Fruit fly (Drosophila melanogaster) whole organism, embryonic: Measurements from ENCODE around the gene Sym.
A peak's percentile ranks its signal among the peaks of the same experiment; 100 is the strongest.

Source experiments
- ATbp ChIP-seq: fragments of 200-800 bp; sonication (Bioruptor generic); optimal IDR thresholded peaks from 2 replicates; lab custom pipeline; 2017; ENCODE audit warnings: missing biosample characterization, mild to moderate bottlenecking, missing genetic modification characterization, missing genetic modification reagents
- Ada2b ChIP-seq: fragments of 200-800 bp; sonication (Bioruptor generic); IDR thresholded peaks from 2 replicates; pipeline ENCODE4 v1.3.6; 2022; ENCODE audit warnings: missing biosample characterization, missing genetic modification characterization
- Awh ChIP-seq: fragments of 200-800 bp; sonication (Bioruptor generic); IDR thresholded peaks from 2 replicates; pipeline ENCODE4, ENCODE4 v1.3.6; 2022; ENCODE audit warnings: missing biosample characterization, missing genetic modification characterization
- B-H2 ChIP-seq: fragments of 200-800 bp; sonication (Bioruptor generic); optimal IDR thresholded peaks from 2 replicates; lab custom pipeline; 2018; ENCODE audit warnings: missing biosample characterization, mild to moderate bottlenecking, missing genetic modification characterization
- CG10209 ChIP-seq: fragments of 200-800 bp; sonication (Bioruptor generic); optimal IDR thresholded peaks from 3 replicates; lab custom pipeline; 2017; ENCODE audit warnings: missing biosample characterization, mild to moderate bottlenecking, missing genetic modification characterization, missing genetic modification reagents
- CG10366 ChIP-seq: fragments of 200-800 bp; sonication (Bioruptor generic); IDR thresholded peaks from 2 replicates; pipeline ENCODE4 v1.3.6; 2022; ENCODE audit warnings: missing biosample characterization, missing genetic modification characterization
- CG15073 ChIP-seq: fragments of 200-800 bp; sonication (Bioruptor generic); optimal IDR thresholded peaks from 2 replicates; lab custom pipeline; 2016; ENCODE audit warnings: missing biosample characterization, missing genetic modification characterization
- CG15269 ChIP-seq: fragments of 200-800 bp; sonication (Bioruptor generic); optimal IDR thresholded peaks from 2 replicates; lab custom pipeline; 2018; ENCODE audit warnings: missing biosample characterization, mild to moderate bottlenecking, missing genetic modification characterization, moderate library complexity
- CG15696 ChIP-seq: fragments of 200-800 bp; sonication (Bioruptor generic); optimal IDR thresholded peaks from 2 replicates; lab custom pipeline; 2019; ENCODE audit warnings: missing biosample characterization, mild to moderate bottlenecking, missing genetic modification characterization, moderate library complexity
- CG17912 ChIP-seq: fragments of 200-800 bp; sonication (Bioruptor generic); optimal IDR thresholded peaks from 2 replicates; lab custom pipeline; 2018; ENCODE audit warnings: missing biosample characterization, mild to moderate bottlenecking, missing genetic modification characterization
- CG2678 ChIP-seq: fragments of 200-800 bp; sonication (Bioruptor generic); optimal IDR thresholded peaks from 3 replicates; lab custom pipeline; 2019; ENCODE audit warnings: missing biosample characterization, mild to moderate bottlenecking, missing genetic modification characterization, moderate library complexity
- CG32772 ChIP-seq: fragments of 200-800 bp; sonication (Bioruptor generic); IDR thresholded peaks from 2 replicates; pipeline ENCODE4 v1.3.6; 2022; ENCODE audit warnings: missing biosample characterization, missing genetic modification characterization
- CG5245 ChIP-seq: fragments of 200-800 bp; sonication (Bioruptor generic); optimal IDR thresholded peaks from 3 replicates; lab custom pipeline; 2016; ENCODE audit warnings: missing biosample characterization, missing genetic modification characterization
- CG6654 ChIP-seq: fragments of 200-800 bp; sonication (Bioruptor generic); optimal IDR thresholded peaks from 2 replicates; lab custom pipeline; 2017; ENCODE audit warnings: missing biosample characterization, mild to moderate bottlenecking, missing genetic modification characterization
- CG8388 ChIP-seq: fragments of 200-800 bp; sonication (Bioruptor generic); optimal IDR thresholded peaks from 2 replicates; lab custom pipeline; 2019; ENCODE audit warnings: missing biosample characterization, mild to moderate bottlenecking, missing genetic modification characterization, moderate library complexity
- CTCF ChIP-seq: fragments of 200-800 bp; sonication (Bioruptor generic); optimal IDR thresholded peaks from 2 replicates; lab custom pipeline; 2017; ENCODE audit warnings: missing biosample characterization, mild to moderate bottlenecking, missing genetic modification characterization, moderate library complexity
- Dad ChIP-seq: fragments of 200-800 bp; sonication (Bioruptor generic); optimal IDR thresholded peaks from 3 replicates; lab custom pipeline; 2016; ENCODE audit warnings: missing biosample characterization, missing genetic modification characterization
- Dfd ChIP-seq, 2 experiments: fragments of >200 bp; optimal IDR thresholded peaks; 2 replicates each; lab custom pipeline; 2017; ENCODE audit warnings: missing biosample characterization in 2 of 2, missing genetic modification characterization in 2 of 2
- Dll ChIP-seq: fragments of 200-800 bp; sonication (Bioruptor generic); IDR thresholded peaks from 4 replicates; pipeline ENCODE4 v1.3.6; 2022; ENCODE audit warnings: missing biosample characterization, missing genetic modification characterization; ENCODE audit not compliant: partially characterized antibody
- Elba2 ChIP-seq: fragments of 200-800 bp; sonication (Bioruptor generic); optimal IDR thresholded peaks from 3 replicates; lab custom pipeline; 2016; ENCODE audit warnings: missing biosample characterization, missing genetic modification characterization
- Gsc ChIP-seq: fragments of 200-800 bp; sonication (Bioruptor generic); IDR thresholded peaks from 2 replicates; pipeline ENCODE4 v1.3.6; 2022; ENCODE audit warnings: missing biosample characterization, missing genetic modification characterization
- Gug ChIP-seq: fragments of 200-800 bp; sonication (Bioruptor generic); IDR thresholded peaks from 4 replicates; pipeline ENCODE4 v1.3.6; 2022; ENCODE audit warnings: missing biosample characterization, missing genetic modification characterization
- Hey ChIP-seq: fragments of 200-800 bp; sonication (Bioruptor generic); optimal IDR thresholded peaks from 3 replicates; lab custom pipeline; 2018; ENCODE audit warnings: missing biosample characterization, mild to moderate bottlenecking, missing genetic modification characterization
- HmgZ ChIP-seq: fragments of 200-800 bp; sonication (Bioruptor generic); optimal IDR thresholded peaks from 2 replicates; lab custom pipeline; 2018; ENCODE audit warnings: missing biosample characterization, mild to moderate bottlenecking, missing genetic modification characterization
- Meics ChIP-seq: fragments of 200-800 bp; sonication (Bioruptor generic); optimal IDR thresholded peaks from 2 replicates; lab custom pipeline; 2017; ENCODE audit warnings: missing biosample characterization, mild to moderate bottlenecking, missing genetic modification characterization
- Mrtf ChIP-seq: fragments of 200-800 bp; sonication (Bioruptor generic); IDR thresholded peaks from 3 replicates; pipeline ENCODE4 v1.3.6; 2022; ENCODE audit warnings: missing biosample characterization, missing genetic modification characterization
- Optix ChIP-seq: fragments of 200-800 bp; sonication (Bioruptor generic); IDR thresholded peaks from 3 replicates; pipeline ENCODE4 v1.3.6; 2022; ENCODE audit warnings: missing biosample characterization, missing genetic modification characterization
- Pdp1 ChIP-seq, 2 experiments: fragments of 200-800 bp; sonication (Bioruptor generic); optimal IDR thresholded peaks; 3 replicates each; lab custom pipeline; 2016; ENCODE audit warnings: missing biosample characterization in 2 of 2, missing genetic modification characterization in 2 of 2, mild to moderate bottlenecking in 1 of 2, moderate library complexity in 1 of 2
- Ptx1 ChIP-seq: fragments of 200-800 bp; sonication (Bioruptor generic); IDR thresholded peaks from 2 replicates; pipeline ENCODE4 v1.3.6; 2022; ENCODE audit warnings: missing biosample characterization, missing genetic modification characterization
- Sin3A ChIP-seq: fragments of >200 bp; optimal IDR thresholded peaks from 2 replicates; lab custom pipeline; 2018
- Sox100B ChIP-seq: fragments of 200-800 bp; sonication (Bioruptor generic); optimal IDR thresholded peaks from 3 replicates; lab custom pipeline; 2018; ENCODE audit warnings: missing biosample characterization, mild to moderate bottlenecking, missing genetic modification characterization
- Usf ChIP-seq: fragments of 200-800 bp; sonication (Bioruptor generic); optimal IDR thresholded peaks from 2 replicates; lab custom pipeline; 2017; ENCODE audit warnings: missing genotype, missing biosample characterization, missing genetic modification characterization
- al ChIP-seq: fragments of 200-800 bp; sonication (Bioruptor generic); IDR thresholded peaks from 2 replicates; pipeline ENCODE4 v1.3.6; 2022; ENCODE audit warnings: missing biosample characterization, missing genetic modification characterization
- ap ChIP-seq: fragments of 200-800 bp; sonication (Bioruptor generic); IDR thresholded peaks from 2 replicates; pipeline ENCODE4 v1.3.6; 2022; ENCODE audit warnings: missing biosample characterization, missing genetic modification characterization
- bcd ChIP-seq: fragments of 200-800 bp; sonication (Bioruptor generic); optimal IDR thresholded peaks from 2 replicates; lab custom pipeline; 2017; ENCODE audit warnings: missing biosample characterization, mild to moderate bottlenecking, missing genetic modification characterization
- chm ChIP-seq: fragments of 200-800 bp; sonication (Bioruptor generic); IDR thresholded peaks from 2 replicates; pipeline ENCODE4 v1.3.6; 2022; ENCODE audit warnings: missing biosample characterization, missing genetic modification characterization
- emc ChIP-seq: fragments of 200-800 bp; sonication (Bioruptor generic); optimal IDR thresholded peaks from 2 replicates; lab custom pipeline; 2016; ENCODE audit warnings: missing biosample characterization, missing genetic modification characterization
- gt ChIP-seq: fragments of 200-800 bp; sonication (Bioruptor generic); IDR thresholded peaks from 2 replicates; pipeline ENCODE4 v1.3.6; 2022; ENCODE audit warnings: missing biosample characterization, missing genetic modification characterization
- hb ChIP-seq: fragments of 200-800 bp; sonication (Bioruptor generic); IDR thresholded peaks from 3 replicates; pipeline ENCODE4 v1.3.6; 2022; ENCODE audit warnings: missing biosample characterization, missing genetic modification characterization; ENCODE audit not compliant: partially characterized antibody
- klu ChIP-seq: fragments of 200-800 bp; sonication (Bioruptor generic); IDR thresholded peaks from 2 replicates; pipeline ENCODE4 v1.3.6; 2022; ENCODE audit warnings: missing biosample characterization, missing genetic modification characterization
- lab ChIP-seq: fragments of 200-800 bp; sonication (Bioruptor generic); optimal IDR thresholded peaks from 3 replicates; lab custom pipeline; 2017; ENCODE audit warnings: missing biosample characterization, missing genetic modification characterization, mild to moderate bottlenecking, moderate library complexity, missing genetic modification reagents
- nerfin-1 ChIP-seq: fragments of 200-800 bp; sonication (Bioruptor generic); optimal IDR thresholded peaks from 3 replicates; lab custom pipeline; 2019; ENCODE audit warnings: missing biosample characterization, mild to moderate bottlenecking, missing genetic modification characterization, moderate library complexity
- nom ChIP-seq: fragments of 200-800 bp; sonication (Bioruptor generic); optimal IDR thresholded peaks from 2 replicates; lab custom pipeline; 2017; ENCODE audit warnings: missing biosample characterization, missing genetic modification characterization, mild to moderate bottlenecking, moderate library complexity, missing genetic modification reagents
- org-1 ChIP-seq: fragments of 200-800 bp; sonication (Bioruptor generic); optimal IDR thresholded peaks from 2 replicates; lab custom pipeline; 2017; ENCODE audit warnings: missing biosample characterization, missing genetic modification characterization
- repo ChIP-seq: fragments of 200-800 bp; sonication (Bioruptor generic); optimal IDR thresholded peaks from 2 replicates; lab custom pipeline; 2016; ENCODE audit warnings: missing biosample characterization, missing genetic modification characterization
- schlank ChIP-seq: fragments of 200-800 bp; sonication (Bioruptor generic); optimal IDR thresholded peaks from 2 replicates; lab custom pipeline; 2018; ENCODE audit warnings: missing biosample characterization, mild to moderate bottlenecking, missing genetic modification characterization
- sisA ChIP-seq: fragments of 200-800 bp; sonication (Bioruptor generic); IDR thresholded peaks from 2 replicates; pipeline ENCODE4 v1.3.6; 2022; ENCODE audit warnings: missing biosample characterization, missing genetic modification characterization
- slp2 ChIP-seq: fragments of 200-800 bp; sonication (Bioruptor generic); optimal IDR thresholded peaks from 2 replicates; lab custom pipeline; 2016; ENCODE audit warnings: missing biosample characterization, missing genetic modification characterization
- stwl ChIP-seq: fragments of 200-800 bp; sonication (Bioruptor generic); optimal IDR thresholded peaks from 3 replicates; lab custom pipeline; 2018; ENCODE audit warnings: missing biosample characterization, mild to moderate bottlenecking, missing genetic modification characterization, moderate library complexity
- twi ChIP-seq: fragments of 200-800 bp; optimal IDR thresholded peaks from 2 replicates; lab custom pipeline; 2019; ENCODE audit warnings: missing biosample characterization, mild to moderate bottlenecking, missing genetic modification characterization, moderate library complexity

The Sym gene

DNA sequence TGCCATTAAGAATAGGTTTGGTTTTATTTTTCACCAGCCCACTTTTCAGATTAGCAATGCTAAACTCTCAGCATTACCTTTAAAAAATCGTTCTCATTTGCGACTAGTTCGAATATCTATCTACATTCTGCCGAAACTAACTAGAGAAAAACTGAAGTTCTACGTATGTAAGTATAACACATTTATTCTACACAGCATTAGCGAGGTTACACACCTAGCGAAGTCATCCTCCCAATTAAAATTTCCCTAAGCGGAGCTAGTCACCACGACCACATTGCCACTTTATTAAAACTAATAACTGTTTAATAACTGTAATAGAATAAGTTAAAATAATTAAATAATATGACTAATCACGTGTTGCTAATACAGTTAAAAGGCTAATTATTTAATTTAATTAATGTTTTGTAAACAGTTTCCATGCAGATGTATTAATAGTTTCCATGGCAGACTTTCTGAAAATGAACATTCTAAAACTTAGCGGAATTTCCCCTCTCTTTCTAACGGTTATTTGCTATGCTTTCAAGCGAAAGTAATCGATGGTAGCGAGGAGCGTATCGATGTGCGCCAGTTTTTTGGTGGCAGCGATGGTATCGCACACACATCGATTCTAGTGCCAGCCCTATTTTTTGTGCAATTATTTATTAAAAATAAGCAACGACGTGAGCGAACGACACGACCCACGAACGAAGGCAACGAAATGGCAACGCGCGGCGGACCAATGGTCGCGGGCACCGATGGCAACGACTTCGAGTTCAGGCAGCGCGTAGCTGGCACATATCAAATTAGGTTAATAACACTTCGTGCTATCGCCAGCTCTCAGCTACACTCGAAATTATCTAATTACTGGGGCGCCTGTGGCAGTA, 36.7 kb upstream of the Sym start, which contains the start of gene jagn (continued):
- TF ChIP-seq Sox100B (GFP tag; lab: Kevin White, UChicago) = no peak
- peak; percentile 54 for TF ChIP-seq CG17912 (GFP tag; lab: Kevin White, UChicago)
- TF ChIP-seq Pdp1 (GFP tag; optimal IDR thresholded peaks at IDR 0.05; lab: Kevin White, UChicago) = peak; percentile 52 to 76
- no peak for TF ChIP-seq schlank (tag; lab: Kevin White, UChicago)
- TF ChIP-seq CTCF (GFP tag; lab: Kevin White, UChicago) = peak; percentile 82
- peak; percentile 24 for TF ChIP-seq emc (GFP tag; lab: Kevin White, UChicago)
- TF ChIP-seq CG15696 = peak; percentile 13
- no peak for TF ChIP-seq Hey (tag; lab: Kevin White, UChicago)
- peak; percentile 54 for TF ChIP-seq stwl (tag; lab: Kevin White, UChicago)
- peak; percentile 100 for TF ChIP-seq hb
- peak; percentile 99 for TF ChIP-seq Dll (GFP tag; lab: Robert Waterston, UW)
- no peak for TF ChIP-seq nom (GFP tag; lab: Kevin White, UChicago)
- peak; percentile 25 for TF ChIP-seq slp2
- 0 out of 2 replicates have a peak, but pooled peaks have one; percentile 29 for TF ChIP-seq Awh (GFP tag; lab: Robert Waterston, UW)
- peak; percentile 63 for TF ChIP-seq Ptx1 (GFP tag; lab: Robert Waterston, UW)
- TF ChIP-seq Dfd (GFP tag; optimal IDR thresholded peaks at IDR 0.05; lab: Kevin White, UChicago) = no peak
- no peak for TF ChIP-seq CG2678 (tag; lab: Kevin White, UChicago)
- peak; percentile 75 for TF ChIP-seq Sin3A (lab: Kevin White, UChicago)
- TF ChIP-seq chm (GFP tag; lab: Robert Waterston, UW) = peak; percentile 71
- TF ChIP-seq Dad (GFP tag; lab: Kevin White, UChicago) = peak; percentile 48
- TF ChIP-seq CG15073 (GFP tag; lab: Kevin White, UChicago) = no peak
- TF ChIP-seq gt = no peak
- peak; percentile 52 for TF ChIP-seq Meics (GFP tag; lab: Kevin White, UChicago)
- TF ChIP-seq B-H2 = peak; percentile 68
- TF ChIP-seq lab (GFP tag; lab: Kevin White, UChicago) = peak; percentile 63
- TF ChIP-seq al (GFP tag; lab: Robert Waterston, UW) = peak; percentile 61
- TF ChIP-seq CG15269 (tag; lab: Kevin White, UChicago) = peak; percentile 38
- peak; percentile 12 for TF ChIP-seq CG5245 (GFP tag; lab: Kevin White, UChicago)
- no peak for TF ChIP-seq Elba2
- peak; percentile 36 for TF ChIP-seq repo
- TF ChIP-seq HmgZ (tag; lab: Kevin White, UChicago) = peak; percentile 46
- peak; percentile 50; the same call in 1 of the 2 replicates for TF ChIP-seq Ada2b (GFP tag; lab: Robert Waterston, UW)
- TF ChIP-seq sisA = peak; percentile 62
- peak; percentile 45 for TF ChIP-seq CG10366 (GFP tag; lab: Robert Waterston, UW)
- no peak for TF ChIP-seq ap (GFP tag; lab: Robert Waterston, UW)
- TF ChIP-seq twi (tag; lab: Kevin White, UChicago) = peak; percentile 4
- no peak for TF ChIP-seq CG6654 (GFP tag; lab: Kevin White, UChicago)
- TF ChIP-seq CG32772 (GFP tag; lab: Robert Waterston, UW) = 0 out of 2 replicates have a peak, but pooled peaks have one; percentile 38
- peak; percentile 26 for TF ChIP-seq CG10209
- TF ChIP-seq Mrtf (GFP tag; lab: Robert Waterston, UW) = peak; percentile 68; the same call in 2 of the 3 replicates
- no peak for TF ChIP-seq Gsc (GFP tag; lab: Robert Waterston, UW)
- peak; percentile 93 for TF ChIP-seq Gug (GFP tag; lab: Robert Waterston, UW)
- TF ChIP-seq nerfin-1 (tag; lab: Kevin White, UChicago) = peak; percentile 54
- no peak for TF ChIP-seq org-1 (GFP tag; lab: Kevin White, UChicago)
- peak; percentile 42 for TF ChIP-seq Usf (GFP tag; lab: Kevin White, UChicago)
- peak; percentile 53; the same call in 1 of the 3 replicates for TF ChIP-seq Optix (GFP tag; lab: Robert Waterston, UW)
- 0 out of 2 replicates have a peak, but pooled peaks have one; percentile 28 for TF ChIP-seq klu (GFP tag; lab: Robert Waterston, UW)
- TF ChIP-seq bcd (GFP tag; lab: Kevin White, UChicago) = peak; percentile 61
- peak; percentile 6 for TF ChIP-seq CG8388 (GFP tag; lab: Kevin White, UChicago)
- TF ChIP-seq ATbp (GFP tag; lab: Kevin White, UChicago) = no peak
